Fruit fly (Drosophila melanogaster): ENCODE measurements around the gene Pmi.
A peak's percentile ranks its signal among the peaks of the same experiment; 100 is the strongest.

Gene Pmi

DNA sequence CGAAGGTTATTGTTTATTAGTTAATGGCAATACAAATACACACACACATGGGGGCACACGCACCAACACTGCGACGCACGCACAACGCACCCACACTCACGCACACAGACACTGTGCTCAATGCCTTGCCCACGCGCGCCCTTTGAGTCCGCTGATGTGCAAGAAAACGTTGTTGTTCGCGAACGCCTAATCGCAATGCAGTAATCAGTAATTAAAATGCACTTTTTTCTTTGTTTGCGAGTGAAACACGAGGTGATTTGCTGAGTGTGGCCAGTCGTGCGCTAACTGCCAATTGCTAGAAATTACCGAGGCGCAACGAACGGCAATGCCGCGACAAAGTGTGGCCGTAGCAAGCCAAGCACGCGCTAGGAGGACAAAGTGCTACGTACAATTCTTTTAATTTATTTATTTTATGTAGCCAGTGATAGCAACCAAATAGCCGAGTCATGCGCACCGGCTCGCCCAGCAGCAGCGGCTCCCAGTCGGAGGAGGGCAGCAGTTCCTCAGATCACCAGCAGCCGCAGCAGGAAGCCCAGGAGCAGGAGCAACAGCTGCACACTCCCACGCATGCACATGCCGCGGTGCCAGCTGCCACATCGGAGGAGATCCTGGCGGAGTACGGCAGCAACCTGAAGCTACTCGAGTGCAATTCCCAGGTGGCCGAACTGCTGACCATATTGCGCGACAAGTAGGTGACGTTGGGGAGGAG, 30.9 kb downstream of the Pmi start, which contains the start of the genes S6k and kri (continued):
- TF ChIP-seq CG6854 (GFP tag; optimal IDR thresholded peaks at IDR 0.05) (peak; percentile 35), Eip75B (GFP tag; optimal IDR thresholded peaks at IDR 0.05) (peak; percentile 28), CG31627 (GFP tag; optimal IDR thresholded peaks at IDR 0.05) (no peak), CG6808 (GFP tag; optimal IDR thresholded peaks at IDR 0.05) (peak; percentile 33), CG6163 (GFP tag; IDR thresholded peaks at IDR 0.05) (no peak; the same call in 2 of the 3 replicates), pdm3 (GFP tag; optimal IDR thresholded peaks at IDR 0.05) (peak; percentile 5), dsx (GFP tag; optimal IDR thresholded peaks at IDR 0.05; ENCODE audit: poor library complexity, severe bottlenecking) (peak; percentile 43), CG11762 (GFP tag; optimal IDR thresholded peaks at IDR 0.05; ENCODE audit: insufficient read depth) (no peak)

dm6 chr3L:5813016-5813415, 33.2 kb downstream of the Pmi start, which contains the start of gene mad2:
Gene mad2 (minus strand): TSS chr3L:5813093.
- no peak for TF ChIP-seq CG6854 (GFP tag; optimal IDR thresholded peaks at IDR 0.05)
- TF ChIP-seq dac (GFP tag; optimal IDR thresholded peaks at IDR 0.05), result no peak
- TF ChIP-seq acj6 (GFP tag; optimal IDR thresholded peaks at IDR 0.05), result no peak
- TF ChIP-seq CG6808 (GFP tag; optimal IDR thresholded peaks at IDR 0.05), result peak; percentile 100
- no peak for TF ChIP-seq Sox14 (GFP tag; optimal IDR thresholded peaks at IDR 0.05)
- no peak for TF ChIP-seq Eip78C (GFP tag)
- no peak for TF ChIP-seq CG6276 (GFP tag; optimal IDR thresholded peaks at IDR 0.05)
- no peak for TF ChIP-seq Hr39 (GFP tag; optimal IDR thresholded peaks at IDR 0.05)
- TF ChIP-seq CG11902 (GFP tag; optimal IDR thresholded peaks at IDR 0.05), result no peak
- no peak for TF ChIP-seq ss (GFP tag; optimal IDR thresholded peaks at IDR 0.05)
- peak; percentile 53 for TF ChIP-seq fkh (GFP tag; optimal IDR thresholded peaks at IDR 0.05)

- no peak for TF ChIP-seq achi (GFP tag; optimal IDR thresholded peaks at IDR 0.05)
- TF ChIP-seq CG6276 (GFP tag; optimal IDR thresholded peaks at IDR 0.05), result no peak
- TF ChIP-seq Eip78C (GFP tag), result peak; percentile 26
- peak; percentile 67 for TF ChIP-seq svp (GFP tag)
- TF ChIP-seq acj6 (GFP tag; optimal IDR thresholded peaks at IDR 0.05), result no peak
Measured at dm6 chr3L:5817177-5817576, 37.3 kb downstream of the Pmi start.

DNA sequence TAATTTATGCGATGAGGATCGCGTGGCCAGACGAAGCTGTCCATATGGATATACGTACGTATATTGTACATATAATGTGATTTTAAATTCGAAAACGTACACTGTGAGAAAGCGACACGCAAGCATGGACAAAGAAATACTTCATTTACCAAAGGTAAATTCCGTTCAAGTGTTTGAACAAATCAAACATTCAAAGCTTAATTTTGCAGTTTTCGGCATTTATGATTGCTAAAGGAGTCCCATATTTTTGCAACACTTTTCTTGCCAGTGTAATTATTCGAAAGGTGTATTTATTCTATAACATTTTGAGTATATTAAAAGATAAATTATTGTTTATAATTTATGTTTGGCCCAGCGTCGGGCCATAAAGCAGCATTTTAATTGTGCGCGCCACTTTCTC, 39.5 kb downstream of the Pmi start:
- TF ChIP-seq CG11902 (GFP tag; optimal IDR thresholded peaks at IDR 0.05) (peak; percentile 40), svp (GFP tag) (peak; percentile 73), Hr38 (GFP tag; optimal IDR thresholded peaks at IDR 0.05) (no peak), dac (GFP tag; optimal IDR thresholded peaks at IDR 0.05) (no peak), CG4318 (GFP tag; optimal IDR thresholded peaks at IDR 0.05) (no peak), vri (GFP tag; optimal IDR thresholded peaks at IDR 0.05) (peak; percentile 32), Gug (GFP tag; IDR thresholded peaks at IDR 0.05) (no peak; the same call in 1 of the 2 replicates), CG6792 (GFP tag; optimal IDR thresholded peaks at IDR 0.05) (peak; percentile 4), CG10669 (GFP tag; optimal IDR thresholded peaks at IDR 0.05) (no peak), CG16779 (tag; optimal IDR thresholded peaks at IDR 0.05) (no peak), Sox14 (GFP tag; optimal IDR thresholded peaks at IDR 0.05) (peak; percentile 26), CG11762 (GFP tag; optimal IDR thresholded peaks at IDR 0.05; ENCODE audit: insufficient read depth) (no peak), CG6163 (GFP tag; IDR thresholded peaks at IDR 0.05) (no peak), Met (GFP tag; optimal IDR thresholded peaks at IDR 0.05) (peak; percentile 33), Eip93F (GFP tag; optimal IDR thresholded peaks at IDR 0.05) (no peak), fkh (GFP tag; optimal IDR thresholded peaks at IDR 0.05) (no peak), esn (GFP tag; optimal IDR thresholded peaks at IDR 0.05) (peak; percentile 45), CG11294 (GFP tag; IDR thresholded peaks at IDR 0.05) (no peak), CG1621 (tag; optimal IDR thresholded peaks at IDR 0.05) (no peak), cyc (GFP tag; optimal IDR thresholded peaks at IDR 0.05) (peak; percentile 44), ss (GFP tag; optimal IDR thresholded peaks at IDR 0.05) (no peak), dsx (GFP tag; optimal IDR thresholded peaks at IDR 0.05; ENCODE audit: poor library complexity, severe bottlenecking) (no peak), spab (GFP tag; optimal IDR thresholded peaks at IDR 0.05) (no peak), Ets96B (tag; optimal IDR thresholded peaks at IDR 0.05) (no peak), acj6 (GFP tag; optimal IDR thresholded peaks at IDR 0.05) (peak; percentile 41), CG32006 (GFP tag; optimal IDR thresholded peaks at IDR 0.05) (peak; percentile 55), CG34406 (GFP tag; optimal IDR thresholded peaks at IDR 0.05) (peak; percentile 33), CG3919 (GFP tag; optimal IDR thresholded peaks at IDR 0.05) (peak; percentile 13), CG8119 (GFP tag; IDR thresholded peaks at IDR 0.05) (no peak; the same call in 2 of the 3 replicates), topi (GFP tag; optimal IDR thresholded peaks at IDR 0.05) (peak; percentile 49), CG8319 (GFP tag; optimal IDR thresholded peaks at IDR 0.05) (no peak), Ets21C (GFP tag; optimal IDR thresholded peaks at IDR 0.05) (peak; percentile 48), CG6808 (GFP tag; optimal IDR thresholded peaks at IDR 0.05) (no peak), CG15336 (GFP tag; IDR thresholded peaks at IDR 0.05) (peak; percentile 43; the same call in 1 of the 2 replicates), CG6276 (GFP tag; optimal IDR thresholded peaks at IDR 0.05) (no peak)

Measured in whole organism, prepupa.